Fruit fly (Drosophila melanogaster) S2 (cell line): Measurements from ENCODE around the gene CG14277.

Source experiments
- CG8478 ChIP-seq: fragments of >200 bp; optimal IDR thresholded peaks from 2 replicates; lab custom pipeline; 2018
- CTCF ChIP-seq, 2 experiments: fragments of >200 bp; optimal IDR thresholded peaks; 2 replicates each; lab custom pipeline; 2018

DNA sequence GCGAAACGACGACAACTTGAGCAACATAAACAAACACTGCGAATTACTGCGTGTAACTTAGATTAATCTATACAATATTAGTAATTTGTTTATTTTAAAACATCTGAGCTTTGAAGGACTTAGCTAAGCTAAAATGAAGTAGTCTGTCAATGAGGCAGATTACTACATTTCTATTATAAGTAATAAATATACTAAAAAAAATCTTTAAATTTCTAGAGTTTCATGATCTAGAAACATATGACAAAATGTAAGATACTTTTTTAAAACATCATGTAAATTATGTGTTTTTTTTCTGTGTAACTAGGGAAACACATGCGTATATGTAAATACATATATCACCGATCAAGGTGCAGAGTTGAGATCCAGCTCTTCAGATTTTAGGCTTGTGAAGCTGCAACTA is 23.9 kb downstream of the CG14277 start:
- TF ChIP-seq CTCF (optimal IDR thresholded peaks at IDR 0.05; lab: Kevin White, UChicago) (no peak), CG8478 (lab: Kevin White, UChicago) (no peak)
